Worm (Caenorhabditis elegans): ENCODE results near the gene R09D1.12.

Gene R09D1.12

DNA sequence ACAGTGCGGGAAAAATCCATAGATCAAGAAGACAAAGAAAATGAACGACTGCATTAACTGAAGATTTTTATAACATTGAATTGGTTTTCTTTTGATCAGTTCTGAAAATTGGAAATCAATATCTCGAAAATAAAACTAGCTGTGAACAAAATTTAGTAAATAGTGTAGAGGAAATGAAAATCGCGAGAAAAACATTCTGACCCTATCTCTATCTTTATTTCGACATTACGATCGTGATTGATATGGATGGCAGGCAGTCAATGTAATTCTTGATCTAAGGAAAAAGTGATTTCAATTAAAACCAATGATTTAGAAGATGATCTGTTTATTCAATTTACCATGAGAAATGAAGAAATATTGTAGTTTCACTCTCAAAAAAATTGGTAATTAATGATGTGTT is 16.1 kb downstream of the R09D1.12 start, which contains the start of gene kin-16:
Gene kin-16 (minus strand): TSS at position 101 of the 400 bp plus-strand sequence.
- TF ChIP-seq lsy-2 (tag; optimal IDR thresholded peaks at IDR 0.05) (no peak), unc-62 (GFP tag; optimal IDR thresholded peaks at IDR 0.05) (no peak), mls-2 (tag; optimal IDR thresholded peaks at IDR 0.05) (no peak), nhr-2 (tag; optimal IDR thresholded peaks at IDR 0.05) (no peak), ztf-11 (tag; optimal IDR thresholded peaks at IDR 0.05) (no peak), nhr-12 (tag; optimal IDR thresholded peaks at IDR 0.05) (no peak)

ce11 chrII:9433609-9434008 is 18.5 kb downstream of the R09D1.12 start, which contains the start of gene kin-15:
Gene kin-15, minus strand, starts transcription at chrII:9433709.
- TF ChIP-seq hlh-1 (tag; optimal IDR thresholded peaks at IDR 0.05) (no peak), pha-4 (tag; optimal IDR thresholded peaks at IDR 0.05) (no peak), elt-1 (tag; optimal IDR thresholded peaks at IDR 0.05; ENCODE audit: borderline replicate concordance, insufficient read depth) (no peak), mls-2 (tag; optimal IDR thresholded peaks at IDR 0.05) (no peak), drap-1 (GFP tag; optimal IDR thresholded peaks at IDR 0.05) (no peak), blmp-1 (tag; optimal IDR thresholded peaks at IDR 0.05) (no peak), nhr-12 (tag; optimal IDR thresholded peaks at IDR 0.05) (no peak), M03D4.4 (tag; optimal IDR thresholded peaks at IDR 0.05) (no peak), ham-2 (GFP tag; optimal IDR thresholded peaks at IDR 0.05) (no peak), flh-1 (GFP tag; optimal IDR thresholded peaks at IDR 0.05) (no peak), unc-62 (GFP tag; optimal IDR thresholded peaks at IDR 0.05) (no peak), elt-3 (tag; optimal IDR thresholded peaks at IDR 0.05) (no peak), ceh-39 (tag; optimal IDR thresholded peaks at IDR 0.05) (no peak)

DNA sequence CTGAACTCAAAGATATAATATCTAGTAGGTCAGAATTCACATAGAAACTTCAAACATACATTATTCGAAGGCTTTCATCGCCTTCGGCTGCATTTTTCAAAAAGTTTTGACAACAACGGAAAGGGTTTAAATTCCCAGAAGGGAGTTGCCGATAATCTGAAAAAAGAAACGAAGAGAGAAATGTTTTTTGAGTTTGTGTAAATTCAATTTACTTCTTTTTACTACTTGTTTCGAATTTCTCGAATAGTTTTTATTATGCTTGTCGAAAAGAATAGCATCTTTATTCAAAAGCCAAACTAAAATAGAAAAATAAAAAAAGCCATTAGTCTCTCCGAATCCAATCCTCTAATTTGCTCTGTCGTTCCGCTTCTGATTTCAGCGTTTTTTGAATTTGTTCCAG is 21.0 kb downstream of the R09D1.12 start:
- TF ChIP-seq ham-2 (GFP tag; optimal IDR thresholded peaks at IDR 0.05): no peak
- TF ChIP-seq ces-1 (GFP tag; optimal IDR thresholded peaks at IDR 0.05): peak; percentile 27

DNA sequence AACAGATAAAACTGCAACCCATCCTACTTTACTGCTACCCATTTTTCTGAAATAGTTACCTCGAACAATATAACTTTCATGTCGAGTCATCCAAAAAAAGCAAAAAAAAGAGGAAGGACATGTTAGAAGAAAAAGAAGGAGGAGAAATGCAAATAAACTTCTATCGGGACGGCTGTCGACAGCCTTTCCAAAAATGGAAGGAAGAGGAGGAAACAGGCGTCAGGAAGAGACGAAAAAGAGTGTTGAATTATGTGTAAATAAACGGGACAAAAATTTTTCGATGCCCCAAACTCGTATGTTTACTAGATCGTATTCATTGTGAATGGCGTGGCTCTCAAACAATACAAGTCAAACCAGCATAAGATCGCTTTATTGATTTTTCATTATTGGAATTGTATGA is 24.4 kb downstream of the R09D1.12 start, which contains the start of gene M176.5:
Gene M176.5 (minus strand): TSS at position 101 of the 400 bp plus-strand sequence.
- no peak for TF ChIP-seq ceh-83 (GFP tag; optimal IDR thresholded peaks at IDR 0.05)
- TF ChIP-seq blmp-1 (tag; optimal IDR thresholded peaks at IDR 0.05): no peak
- no peak for TF ChIP-seq ham-2 (GFP tag; optimal IDR thresholded peaks at IDR 0.05)
- TF ChIP-seq nhr-76 (tag; optimal IDR thresholded peaks at IDR 0.05): no peak
- no peak for TF ChIP-seq lin-32 (GFP tag; optimal IDR thresholded peaks at IDR 0.05)
- no peak for TF ChIP-seq ces-1 (GFP tag; optimal IDR thresholded peaks at IDR 0.05)
- no peak for TF ChIP-seq unc-39 (tag; optimal IDR thresholded peaks at IDR 0.05)
- TF ChIP-seq unc-62 (GFP tag; optimal IDR thresholded peaks at IDR 0.05): no peak
- no peak for TF ChIP-seq hlh-1 (tag; optimal IDR thresholded peaks at IDR 0.05)
- no peak for TF ChIP-seq mep-1 (tag; optimal IDR thresholded peaks at IDR 0.05)
- no peak for TF ChIP-seq mls-2 (tag; optimal IDR thresholded peaks at IDR 0.05)
- no peak for TF ChIP-seq ceh-39 (tag; optimal IDR thresholded peaks at IDR 0.05)
- no peak for TF ChIP-seq unc-120 (tag; optimal IDR thresholded peaks at IDR 0.05; ENCODE audit: poor library complexity, severe bottlenecking)
- no peak for TF ChIP-seq drap-1 (GFP tag; optimal IDR thresholded peaks at IDR 0.05)
- TF ChIP-seq sptf-1 (tag; optimal IDR thresholded peaks at IDR 0.05): no peak
- TF ChIP-seq ceh-43 (GFP tag; optimal IDR thresholded peaks at IDR 0.05): no peak
- TF ChIP-seq nhr-28 (tag; optimal IDR thresholded peaks at IDR 0.05): no peak
- TF ChIP-seq snpc-4 (tag; optimal IDR thresholded peaks at IDR 0.05): no peak

- TF ChIP-seq nhr-2 (tag; optimal IDR thresholded peaks at IDR 0.05) (no peak), snpc-4 (tag; optimal IDR thresholded peaks at IDR 0.05) (no peak), drap-1 (GFP tag; optimal IDR thresholded peaks at IDR 0.05) (no peak), lin-13 (tag; optimal IDR thresholded peaks at IDR 0.05) (no peak), elt-1 (tag; optimal IDR thresholded peaks at IDR 0.05; ENCODE audit: borderline replicate concordance, insufficient read depth) (no peak)
Observed at ce11 chrII:9426076-9426475, 26.0 kb downstream of the R09D1.12 start, which contains the start of gene M176.10. Gene M176.10, minus strand, starts transcription at chrII:9426176.

DNA sequence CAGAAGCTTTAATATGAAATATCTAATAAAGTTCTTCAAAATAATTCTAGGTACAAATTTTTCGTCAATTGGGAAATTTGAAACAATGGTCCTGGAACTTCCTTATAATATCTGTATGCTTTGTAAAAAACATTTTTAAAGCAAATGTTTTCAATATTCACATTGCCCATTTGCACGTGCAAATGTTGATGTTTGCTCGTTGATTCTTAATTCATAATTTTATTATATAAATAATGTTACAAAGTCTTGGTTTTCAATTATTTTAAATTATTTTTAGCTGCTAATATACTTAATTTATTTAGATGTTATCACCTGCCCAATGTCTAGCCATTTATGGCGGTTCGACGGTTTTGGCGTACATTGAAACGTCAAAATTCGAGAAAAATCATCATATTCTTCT is 30.1 kb downstream of the R09D1.12 start, which contains the start of gene M176.11:
Gene M176.11 (plus strand): TSS at position 301 of the 400 bp plus-strand sequence.
- TF ChIP-seq nhr-76 (tag; optimal IDR thresholded peaks at IDR 0.05): no peak
- no peak for TF ChIP-seq ceh-39 (tag; optimal IDR thresholded peaks at IDR 0.05)
- TF ChIP-seq mls-2 (tag; optimal IDR thresholded peaks at IDR 0.05): no peak
- TF ChIP-seq lin-32 (GFP tag; optimal IDR thresholded peaks at IDR 0.05): no peak
- TF ChIP-seq tbx-8 (GFP tag; optimal IDR thresholded peaks at IDR 0.05): no peak
- no peak for TF ChIP-seq pha-4 (tag; optimal IDR thresholded peaks at IDR 0.05)
- TF ChIP-seq mep-1 (tag; optimal IDR thresholded peaks at IDR 0.05): no peak
- no peak for TF ChIP-seq sem-2 (GFP tag; optimal IDR thresholded peaks at IDR 0.05)
- TF ChIP-seq elt-1 (tag; optimal IDR thresholded peaks at IDR 0.05; ENCODE audit: borderline replicate concordance, insufficient read depth): no peak
- no peak for TF ChIP-seq drap-1 (GFP tag; optimal IDR thresholded peaks at IDR 0.05)
- no peak for TF ChIP-seq snpc-4 (tag; optimal IDR thresholded peaks at IDR 0.05)
- no peak for TF ChIP-seq unc-62 (GFP tag; optimal IDR thresholded peaks at IDR 0.05)
- no peak for TF ChIP-seq nhr-28 (tag; optimal IDR thresholded peaks at IDR 0.05)
- TF ChIP-seq nhr-2 (tag; optimal IDR thresholded peaks at IDR 0.05): no peak
- TF ChIP-seq flh-1 (GFP tag; optimal IDR thresholded peaks at IDR 0.05): no peak
- no peak for TF ChIP-seq nhr-237 (tag; optimal IDR thresholded peaks at IDR 0.05)
